Fruit fly (Drosophila melanogaster) whole organism: ENCODE measurements around the gene Tango6.

ENCODE experiments used
- CG8478 ChIP-seq: fragments of >200 bp; optimal IDR thresholded peaks from 2 replicates; lab custom pipeline; 2018; ENCODE audit warnings: inconsistent platforms
- Dll ChIP-seq: fragments of >200 bp; optimal IDR thresholded peaks from 2 replicates; lab custom pipeline; 2017
- EcR ChIP-seq, 2 experiments: fragments of >200 bp; optimal IDR thresholded peaks; 2 replicates each; lab custom pipeline; 2017; ENCODE audit warnings: missing biosample characterization in 2 of 2, missing genetic modification characterization in 2 of 2, missing genetic modification reagents in 2 of 2
- pan ChIP-seq: fragments of >200 bp; optimal IDR thresholded peaks from 2 replicates; lab custom pipeline; 2017
- psq ChIP-seq: fragments of >200 bp; optimal IDR thresholded peaks from 2 replicates; lab custom pipeline; 2017
- usp ChIP-seq: fragments of >200 bp; optimal IDR thresholded peaks from 2 replicates; lab custom pipeline; 2017; ENCODE audit warnings: missing biosample characterization, missing genetic modification characterization, mixed read lengths

Gene Tango6

dm6 chr2L:18954255-18954715 lies 14.5 kb upstream of the Tango6 start, which contains the start of gene CG10621:
Gene CG10621, minus strand, starts transcription at chr2L:18954431.
- TF ChIP-seq Dll (no peak), EcR (GFP tag; optimal IDR thresholded peaks at IDR 0.05; lab: Kevin White, UChicago) (no peak), pan (no peak), CG8478 (lab: Kevin White, UChicago) (no peak), psq (lab: Kevin White, UChicago) (no peak), usp (GFP tag; lab: Kevin White, UChicago) (no peak)

DNA sequence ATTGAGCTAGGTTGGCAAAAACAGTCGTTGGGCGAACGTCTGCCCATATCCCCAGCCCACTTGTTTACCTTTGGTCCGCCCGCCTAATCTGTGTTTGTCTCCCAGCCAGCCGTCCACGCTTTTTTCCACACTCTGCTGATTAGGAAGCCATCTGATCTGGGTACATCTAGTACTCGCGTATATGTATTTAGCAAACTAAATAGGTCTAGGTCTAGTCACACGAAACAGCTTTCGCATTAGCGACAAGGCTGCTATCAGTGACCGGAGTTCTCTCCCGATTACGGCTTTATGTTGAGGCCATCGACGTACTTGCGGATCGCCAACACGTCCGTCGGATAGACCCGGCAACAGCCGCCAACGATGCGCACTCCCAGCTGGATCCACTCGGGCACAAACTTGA lies 13.2 kb upstream of the Tango6 start:
- no peak for TF ChIP-seq EcR (GFP tag; optimal IDR thresholded peaks at IDR 0.05; lab: Kevin White, UChicago)
- peak; percentile 7 for TF ChIP-seq pan

- TF ChIP-seq psq (lab: Kevin White, UChicago) (no peak), CG8478 (lab: Kevin White, UChicago) (no peak), usp (GFP tag; lab: Kevin White, UChicago) (no peak), pan (no peak)
Observed at dm6 chr2L:18957142-18957674, 11.6 kb upstream of the Tango6 start, which contains the start of gene Bhmt. Gene Bhmt, minus strand, starts transcription at chr2L:18957311.

dm6 chr2L:18965367-18966213 lies 3.2 kb upstream of the Tango6 start:
- TF ChIP-seq psq (lab: Kevin White, UChicago) (no peak), pan (peak; percentile 59)

dm6 chr2L:18966214-18966556 lies 2.6 kb upstream of the Tango6 start:
- TF ChIP-seq CG8478 (lab: Kevin White, UChicago) (no peak), psq (lab: Kevin White, UChicago) (no peak), Dll (no peak), usp (GFP tag; lab: Kevin White, UChicago) (no peak), EcR (GFP tag; optimal IDR thresholded peaks at IDR 0.05; lab: Kevin White, UChicago) (no peak), pan (no peak)

DNA sequence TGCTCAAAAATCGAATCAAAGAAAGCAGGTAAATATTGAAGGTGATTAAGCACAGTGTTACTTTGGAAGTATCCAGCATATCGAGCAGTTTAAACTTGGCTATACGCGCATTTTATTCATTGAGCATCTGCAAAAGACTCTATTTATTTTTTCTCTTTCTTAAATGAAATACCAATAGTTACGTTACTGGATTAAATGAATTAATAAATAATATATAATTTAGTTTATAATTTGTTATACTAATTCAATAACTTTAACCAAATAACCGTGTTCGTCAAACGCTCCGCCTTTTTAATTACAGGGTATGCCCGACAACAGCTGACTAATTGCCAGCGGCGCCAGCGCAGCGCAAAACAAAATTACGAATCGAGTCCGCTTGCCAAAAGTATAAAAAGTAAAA lies 2.0 kb upstream of the Tango6 start:
- TF ChIP-seq Dll (no peak), CG8478 (lab: Kevin White, UChicago) (no peak), EcR (GFP tag; optimal IDR thresholded peaks at IDR 0.05; lab: Kevin White, UChicago) (no peak), usp (GFP tag; lab: Kevin White, UChicago) (no peak), psq (lab: Kevin White, UChicago) (no peak), pan (peak; percentile 63)

DNA sequence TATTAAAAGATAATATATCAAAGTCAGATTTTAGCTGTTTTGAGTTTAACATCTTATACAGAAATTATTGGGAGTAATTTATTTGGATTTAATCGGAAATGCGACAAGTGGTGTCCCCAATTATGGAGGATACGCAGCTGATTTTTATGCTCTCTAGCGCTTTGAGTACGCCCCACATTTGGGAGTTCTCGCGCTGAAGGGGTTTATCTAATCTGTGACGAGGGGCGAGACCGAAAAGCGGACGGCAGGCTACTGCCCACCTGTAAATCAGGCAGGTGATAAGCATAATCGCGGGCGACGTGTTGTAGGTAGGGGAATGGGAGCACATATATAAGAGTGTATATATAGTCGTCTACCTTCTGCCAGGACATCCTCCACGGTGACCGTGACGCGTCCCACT lies 931 bp upstream of the Tango6 start:
- TF ChIP-seq Dll, result no peak
- TF ChIP-seq usp (GFP tag; lab: Kevin White, UChicago), result no peak
- no peak for TF ChIP-seq CG8478 (lab: Kevin White, UChicago)
- no peak for TF ChIP-seq pan
- TF ChIP-seq EcR (GFP tag; optimal IDR thresholded peaks at IDR 0.05; lab: Kevin White, UChicago), result no peak
- TF ChIP-seq psq (lab: Kevin White, UChicago), result no peak

DNA sequence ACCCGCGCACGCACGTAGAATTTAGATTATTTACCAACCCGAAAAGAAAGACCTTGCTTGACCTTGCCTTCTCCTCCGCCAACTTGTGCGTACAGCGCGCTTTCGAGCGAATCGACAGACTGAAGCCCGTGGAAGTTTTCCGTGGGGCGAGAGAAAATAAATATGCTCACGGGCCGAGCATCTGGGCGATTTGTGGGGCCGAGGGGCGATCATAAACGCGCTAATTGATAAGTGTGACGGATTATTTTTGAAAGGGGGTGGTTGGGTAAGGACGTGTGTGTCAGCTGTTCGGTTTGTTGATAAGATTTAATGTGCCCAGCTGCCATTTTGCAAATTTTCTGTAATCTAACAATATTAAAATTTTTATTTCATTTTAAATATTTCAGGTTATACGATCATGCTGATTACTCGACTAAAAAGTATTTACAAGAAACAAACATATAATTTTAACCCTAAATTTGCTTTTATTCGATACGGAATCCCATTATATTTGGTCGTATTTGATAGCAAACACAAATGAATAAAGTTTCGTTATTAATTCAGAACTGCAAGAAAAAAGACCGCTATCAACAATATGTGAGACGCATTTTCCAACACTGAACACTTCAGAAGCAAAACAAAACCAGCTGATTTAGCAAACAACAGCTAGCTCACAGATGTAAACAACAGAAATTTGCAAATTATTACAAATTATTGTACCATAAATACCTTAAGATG lies 5.4 kb downstream of the Tango6 start, which contains the start of the genes L2HGDH and CG10431:
Gene L2HGDH (minus strand): TSS at position 386 of the 717 bp plus-strand sequence.
Gene CG10431 (plus strand): TSS at position 648 of the 717 bp plus-strand sequence.
- TF ChIP-seq Dll, result no peak

DNA sequence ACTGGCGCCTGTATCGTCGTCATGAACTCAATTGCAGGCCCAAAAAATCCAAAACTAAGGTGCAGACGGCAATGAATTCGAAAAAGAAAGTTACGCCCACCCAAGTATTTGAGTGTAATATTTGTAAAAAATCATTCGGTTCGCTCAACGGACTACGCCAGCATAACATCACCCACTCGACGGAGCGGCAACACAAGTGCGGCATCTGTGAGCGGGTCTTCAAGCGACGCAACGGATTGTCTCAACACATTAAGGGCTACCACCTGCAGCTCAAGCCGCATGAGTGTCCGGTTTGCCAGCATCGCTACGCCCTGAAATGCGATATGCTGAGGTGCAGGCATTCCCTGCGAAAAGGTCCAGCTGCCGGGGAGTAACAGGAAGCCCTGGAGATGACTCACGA lies 7.9 kb downstream of the Tango6 start:
- TF ChIP-seq EcR (GFP tag; optimal IDR thresholded peaks at IDR 0.05; lab: Kevin White, UChicago) (no peak), usp (GFP tag; lab: Kevin White, UChicago) (no peak), psq (lab: Kevin White, UChicago) (no peak), Dll (no peak), CG8478 (lab: Kevin White, UChicago) (no peak), pan (no peak)

DNA sequence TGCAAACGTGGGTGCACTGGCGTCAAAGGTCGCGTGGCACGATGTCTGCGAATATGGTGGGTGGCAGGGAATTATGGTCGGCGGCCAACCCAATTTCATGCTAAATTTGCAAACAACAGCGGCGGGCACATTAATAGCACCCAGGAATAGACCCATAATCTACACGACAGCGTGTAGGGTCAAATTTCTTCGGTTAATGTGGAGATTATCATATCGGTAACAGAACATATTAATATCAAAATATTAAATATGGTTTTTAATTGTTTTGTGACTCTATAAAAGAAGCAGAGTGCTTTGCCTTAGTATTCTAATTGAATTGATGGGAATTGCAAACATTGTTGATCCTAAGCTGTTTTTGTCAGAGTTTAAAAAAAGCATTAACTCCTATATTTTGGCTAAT lies 10.1 kb downstream of the Tango6 start:
- no peak for TF ChIP-seq Dll

DNA sequence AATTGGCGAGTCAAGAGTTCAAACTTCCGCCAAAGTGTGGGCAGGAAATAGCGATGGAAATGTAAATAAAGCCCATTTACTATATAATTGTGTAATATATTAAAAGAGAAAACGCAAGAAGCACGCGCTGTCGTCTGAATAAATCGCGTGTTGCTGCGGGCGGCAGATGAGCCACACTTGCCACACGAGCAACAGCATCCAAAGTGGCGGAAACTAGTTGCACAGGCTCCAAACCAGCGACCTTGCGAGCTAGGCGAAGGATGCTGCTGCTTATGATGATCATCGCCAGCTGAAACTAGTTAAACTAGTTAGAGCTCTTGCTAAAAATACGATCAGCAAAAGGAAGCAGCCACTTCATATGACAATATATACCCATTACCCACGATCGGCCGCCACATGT lies 10.6 kb downstream of the Tango6 start:
- no peak for TF ChIP-seq Dll
- no peak for TF ChIP-seq usp (GFP tag; lab: Kevin White, UChicago)
- no peak for TF ChIP-seq EcR (GFP tag; optimal IDR thresholded peaks at IDR 0.05; lab: Kevin White, UChicago)
- no peak for TF ChIP-seq CG8478 (lab: Kevin White, UChicago)
- no peak for TF ChIP-seq psq (lab: Kevin White, UChicago)
- TF ChIP-seq pan, result no peak

DNA sequence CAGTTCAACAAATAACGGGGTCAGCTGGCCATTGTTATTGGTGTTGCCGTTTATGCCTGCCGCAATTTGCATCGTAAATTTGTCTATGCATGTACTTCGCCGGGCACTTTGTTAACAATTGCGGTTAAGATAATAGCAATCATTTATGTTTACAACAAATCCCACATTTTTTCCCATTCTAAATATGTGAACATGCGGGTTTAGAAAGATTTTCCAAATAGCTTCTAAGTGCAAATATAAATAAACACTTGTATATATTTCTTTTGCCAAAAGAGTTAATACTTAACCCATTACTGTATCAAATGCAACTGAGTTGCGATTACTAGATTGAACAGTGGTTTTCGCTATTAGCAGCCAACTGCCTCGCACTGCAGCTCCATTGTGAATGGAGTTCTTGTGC lies 12.2 kb downstream of the Tango6 start:
- no peak for TF ChIP-seq psq (lab: Kevin White, UChicago)

DNA sequence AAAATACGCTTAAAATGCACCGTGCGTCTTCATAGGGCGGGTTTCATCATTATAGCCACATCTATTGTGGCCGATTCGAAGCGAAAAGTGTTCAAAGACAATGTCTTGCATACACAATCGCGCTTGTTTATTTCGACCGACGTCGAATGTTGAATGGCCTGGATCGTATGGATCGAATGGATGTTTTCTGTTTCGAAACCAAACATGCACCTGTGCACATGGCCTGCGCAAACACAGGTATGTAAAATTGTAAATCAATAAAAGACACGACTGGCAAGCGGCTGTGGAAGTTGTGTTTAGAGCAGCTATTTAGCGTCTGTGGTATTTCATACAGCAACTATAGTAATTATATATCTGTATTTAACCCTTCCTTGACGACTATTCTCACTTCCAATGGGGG lies 12.7 kb downstream of the Tango6 start:
- TF ChIP-seq pan (no peak), Dll (no peak), psq (lab: Kevin White, UChicago) (no peak), CG8478 (lab: Kevin White, UChicago) (no peak), EcR (GFP tag; optimal IDR thresholded peaks at IDR 0.05; lab: Kevin White, UChicago) (no peak), usp (GFP tag; lab: Kevin White, UChicago) (no peak)
